Fruit fly (Drosophila melanogaster) whole organism, embryonic: ENCODE results near the gene TotA.

Source experiments
- BEAF-32 ChIP-seq: fragments of 200-800 bp; sonication (Bioruptor generic); optimal IDR thresholded peaks from 3 replicates; lab custom pipeline; 2017; ENCODE audit warnings: missing biosample characterization, missing genetic modification characterization, mild to moderate bottlenecking, moderate library complexity, missing genetic modification reagents
- Bteb2 ChIP-seq: fragments of 200-800 bp; sonication (Bioruptor generic); optimal IDR thresholded peaks from 2 replicates; lab custom pipeline; 2016; ENCODE audit warnings: missing biosample characterization, missing genetic modification characterization
- CG10462 ChIP-seq: fragments of 200-800 bp; sonication (Bioruptor generic); optimal IDR thresholded peaks from 2 replicates; lab custom pipeline; 2016; ENCODE audit warnings: missing biosample characterization, missing genetic modification characterization
- CG11093 ChIP-seq: fragments of 200-800 bp; sonication (Bioruptor generic); IDR thresholded peaks from 3 replicates; pipeline ENCODE4 v1.3.6; 2022; ENCODE audit warnings: missing biosample characterization, missing genetic modification characterization
- CG12942 ChIP-seq: fragments of 200-800 bp; sonication (Bioruptor generic); optimal IDR thresholded peaks from 3 replicates; lab custom pipeline; 2016; ENCODE audit warnings: missing biosample characterization, missing genetic modification characterization
- CG13123 ChIP-seq: fragments of 200-800 bp; sonication (Bioruptor generic); optimal IDR thresholded peaks from 2 replicates; lab custom pipeline; 2016; ENCODE audit warnings: missing biosample characterization, missing genetic modification characterization
- CG14050 ChIP-seq: fragments of 200-800 bp; sonication (Bioruptor generic); IDR thresholded peaks from 3 replicates; pipeline ENCODE4 v1.3.6; 2022; ENCODE audit warnings: missing biosample characterization, missing genetic modification characterization
- CG14441 ChIP-seq: fragments of 200-800 bp; sonication (Bioruptor generic); IDR thresholded peaks from 2 replicates; pipeline ENCODE4 v1.3.6; 2022; ENCODE audit warnings: missing biosample characterization, missing genetic modification characterization
- CG17568 ChIP-seq: fragments of 200-800 bp; sonication (Bioruptor generic); optimal IDR thresholded peaks from 2 replicates; lab custom pipeline; 2018; ENCODE audit warnings: missing biosample characterization, mild to moderate bottlenecking, missing genetic modification characterization, moderate library complexity
- CG18011 ChIP-seq: fragments of 200-800 bp; sonication (Bioruptor generic); optimal IDR thresholded peaks from 2 replicates; lab custom pipeline; 2017; ENCODE audit warnings: missing biosample characterization, missing genetic modification characterization, mild to moderate bottlenecking, moderate library complexity, missing genotype
- CG3065 ChIP-seq: fragments of 200-800 bp; sonication (Bioruptor generic); optimal IDR thresholded peaks from 2 replicates; lab custom pipeline; 2016; ENCODE audit warnings: missing biosample characterization, missing genetic modification characterization
- CG31388 ChIP-seq: fragments of 200-800 bp; sonication (Bioruptor generic); optimal IDR thresholded peaks from 2 replicates; lab custom pipeline; 2016; ENCODE audit warnings: missing biosample characterization, missing genetic modification characterization
- CG4707 ChIP-seq: fragments of 200-800 bp; sonication (Bioruptor generic); optimal IDR thresholded peaks from 2 replicates; lab custom pipeline; 2018; ENCODE audit warnings: missing biosample characterization, mild to moderate bottlenecking, missing genetic modification characterization, moderate library complexity
- CG7839 ChIP-seq: fragments of 200-800 bp; sonication (Bioruptor generic); optimal IDR thresholded peaks from 3 replicates; lab custom pipeline; 2018; ENCODE audit warnings: missing biosample characterization, mild to moderate bottlenecking, missing genetic modification characterization, moderate library complexity
- CG7963 ChIP-seq: fragments of 200-800 bp; sonication (Bioruptor generic); IDR thresholded peaks from 3 replicates; pipeline ENCODE4 v1.3.6; 2022; ENCODE audit warnings: missing biosample characterization, missing genetic modification characterization; ENCODE audit not compliant: partially characterized antibody
- CG8388 ChIP-seq: fragments of 200-800 bp; sonication (Bioruptor generic); optimal IDR thresholded peaks from 2 replicates; lab custom pipeline; 2019; ENCODE audit warnings: missing biosample characterization, mild to moderate bottlenecking, missing genetic modification characterization, moderate library complexity
- CG8924 ChIP-seq: fragments of 200-800 bp; optimal IDR thresholded peaks from 3 replicates; lab custom pipeline; 2019; ENCODE audit warnings: missing biosample characterization, mild to moderate bottlenecking, missing genetic modification characterization, moderate library complexity
- CG9215 ChIP-seq: fragments of 200-800 bp; sonication (Bioruptor generic); IDR thresholded peaks from 2 replicates; pipeline ENCODE4 v1.3.6; 2022; ENCODE audit warnings: missing biosample characterization, missing genetic modification characterization
- CTCF ChIP-seq: fragments of 200-800 bp; sonication (Bioruptor generic); optimal IDR thresholded peaks from 2 replicates; lab custom pipeline; 2017; ENCODE audit warnings: missing biosample characterization, mild to moderate bottlenecking, missing genetic modification characterization, moderate library complexity
- Chrac-16 ChIP-seq: fragments of 200-800 bp; sonication (Bioruptor generic); optimal IDR thresholded peaks from 3 replicates; lab custom pipeline; 2016; ENCODE audit warnings: missing biosample characterization, missing genetic modification characterization
- Doc3 ChIP-seq: fragments of 200-800 bp; sonication (Bioruptor generic); IDR thresholded peaks from 3 replicates; pipeline ENCODE4 v1.3.6; 2022; ENCODE audit warnings: missing biosample characterization, missing genetic modification characterization; ENCODE audit not compliant: partially characterized antibody
- Fer3 ChIP-seq: fragments of 200-800 bp; sonication (Bioruptor generic); optimal IDR thresholded peaks from 2 replicates; lab custom pipeline; 2018; ENCODE audit warnings: missing biosample characterization, mild to moderate bottlenecking, missing genetic modification characterization, moderate library complexity
- H15 ChIP-seq: fragments of 200-800 bp; sonication (Bioruptor generic); IDR thresholded peaks from 3 replicates; pipeline ENCODE4 v1.3.6; 2022; ENCODE audit warnings: missing biosample characterization, missing genetic modification characterization
- H2.0 ChIP-seq: fragments of 200-800 bp; sonication (Bioruptor generic); IDR thresholded peaks from 2 replicates; pipeline ENCODE4 v1.3.6; 2022; ENCODE audit warnings: missing biosample characterization, missing genetic modification characterization
- HHEX ChIP-seq: fragments of 200-800 bp; sonication (Bioruptor generic); optimal IDR thresholded peaks from 3 replicates; lab custom pipeline; 2017; ENCODE audit warnings: missing biosample characterization, mild to moderate bottlenecking, missing genetic modification characterization, missing genetic modification reagents
- Hand ChIP-seq: fragments of 200-800 bp; sonication (Bioruptor generic); optimal IDR thresholded peaks from 2 replicates; lab custom pipeline; 2017; ENCODE audit warnings: mild to moderate bottlenecking, missing biosample characterization, missing genetic modification reagents, missing genetic modification characterization
- Hr78 ChIP-seq, 2 experiments: fragments of 200-800 bp in 1 of 2; fragments of >200 bp in 1 of 2; sonication (Bioruptor generic) in 1 of 2; optimal IDR thresholded peaks; 2 replicates each; lab custom pipeline; 2017 to 2019; ENCODE audit warnings: missing biosample characterization in 2 of 2, missing genetic modification characterization in 2 of 2, mild to moderate bottlenecking in 1 of 2, moderate library complexity in 1 of 2
- Med ChIP-seq: fragments of 200-800 bp; sonication (Bioruptor generic); peaks from one replicate; lab custom pipeline; 2016; ENCODE audit warnings: missing biosample characterization, missing genetic modification characterization, mild to moderate bottlenecking, inconsistent platforms, moderate library complexity
- ara ChIP-seq: fragments of 200-800 bp; sonication (Bioruptor generic); IDR thresholded peaks from 2 replicates; pipeline ENCODE4 v1.3.6; 2022; ENCODE audit warnings: missing biosample characterization, missing genetic modification characterization
- chif ChIP-seq, 2 experiments: fragments of 200-800 bp; sonication (Bioruptor generic); optimal IDR thresholded peaks; 3 replicates each; lab custom pipeline; 2016; ENCODE audit warnings: missing biosample characterization in 2 of 2, missing genetic modification characterization in 2 of 2
- chinmo ChIP-seq: fragments of 200-800 bp; sonication (Bioruptor generic); IDR thresholded peaks from 4 replicates; pipeline ENCODE4 v1.3.6; 2022; ENCODE audit warnings: missing biosample characterization, missing genetic modification characterization; ENCODE audit not compliant: partially characterized antibody
- crc ChIP-seq: fragments of 200-800 bp; sonication (Bioruptor generic); optimal IDR thresholded peaks from 2 replicates; lab custom pipeline; 2016; ENCODE audit warnings: missing biosample characterization, missing genetic modification characterization
- dan ChIP-seq: fragments of 200-800 bp; sonication (Bioruptor generic); IDR thresholded peaks from 2 replicates; pipeline ENCODE4 v1.3.6; 2022; ENCODE audit warnings: missing biosample characterization, missing genetic modification characterization
- dysf ChIP-seq: fragments of 200-800 bp; sonication (Bioruptor generic); IDR thresholded peaks from 3 replicates; pipeline ENCODE4 v1.3.6; 2022; ENCODE audit warnings: missing biosample characterization, missing genetic modification characterization
- fd3F ChIP-seq: fragments of 200-800 bp; sonication (Bioruptor generic); optimal IDR thresholded peaks from 2 replicates; lab custom pipeline; 2018; ENCODE audit warnings: missing biosample characterization, mild to moderate bottlenecking, missing genetic modification characterization, moderate library complexity
- fru ChIP-seq: fragments of >200 bp; optimal IDR thresholded peaks from 2 replicates; lab custom pipeline; 2017
- gem ChIP-seq: fragments of 200-800 bp; sonication (Bioruptor generic); optimal IDR thresholded peaks from 2 replicates; lab custom pipeline; 2019; ENCODE audit warnings: missing biosample characterization, mild to moderate bottlenecking, missing genetic modification characterization, moderate library complexity
- ham ChIP-seq: fragments of 200-800 bp; sonication (Bioruptor generic); IDR thresholded peaks from 2 replicates; pipeline ENCODE4 v1.3.6; 2022; ENCODE audit warnings: missing biosample characterization, missing genetic modification characterization
- her ChIP-seq: fragments of 200-800 bp; sonication (Bioruptor generic); optimal IDR thresholded peaks from 2 replicates; lab custom pipeline; 2016; ENCODE audit warnings: missing biosample characterization, missing genetic modification characterization
- lab ChIP-seq: fragments of 200-800 bp; sonication (Bioruptor generic); optimal IDR thresholded peaks from 3 replicates; lab custom pipeline; 2017; ENCODE audit warnings: missing biosample characterization, missing genetic modification characterization, mild to moderate bottlenecking, moderate library complexity, missing genetic modification reagents
- lbe ChIP-seq: fragments of 200-800 bp; sonication (Bioruptor generic); optimal IDR thresholded peaks from 2 replicates; lab custom pipeline; 2016; ENCODE audit warnings: missing biosample characterization, mild to moderate bottlenecking, missing genetic modification characterization
- pho ChIP-seq: fragments of 200-800 bp; sonication (Bioruptor generic); optimal IDR thresholded peaks from 2 replicates; lab custom pipeline; 2016; ENCODE audit warnings: missing biosample characterization, missing genetic modification characterization
- pzg ChIP-seq: fragments of 200-800 bp; sonication (Bioruptor generic); optimal IDR thresholded peaks from 3 replicates; lab custom pipeline; 2018; ENCODE audit warnings: missing biosample characterization, mild to moderate bottlenecking, missing genetic modification characterization, moderate library complexity
- ranshi ChIP-seq: fragments of 200-800 bp; sonication (Bioruptor generic); IDR thresholded peaks from 2 replicates; pipeline ENCODE4 v1.3.6; 2022; ENCODE audit warnings: missing biosample characterization, missing genetic modification characterization
- slp2 ChIP-seq: fragments of 200-800 bp; sonication (Bioruptor generic); optimal IDR thresholded peaks from 2 replicates; lab custom pipeline; 2016; ENCODE audit warnings: missing biosample characterization, missing genetic modification characterization
- sob ChIP-seq: fragments of 200-800 bp; sonication (Bioruptor generic); IDR thresholded peaks from 2 replicates; pipeline ENCODE4 v1.3.6; 2022; ENCODE audit warnings: missing biosample characterization, missing genetic modification characterization
- sqz ChIP-seq: fragments of 200-800 bp; sonication (Bioruptor generic); optimal IDR thresholded peaks from 3 replicates; lab custom pipeline; 2018; ENCODE audit warnings: missing biosample characterization, mild to moderate bottlenecking, missing genetic modification characterization
- stc ChIP-seq: fragments of 200-800 bp; sonication (Bioruptor generic); IDR thresholded peaks from 2 replicates; pipeline ENCODE4 v1.3.6; 2022; ENCODE audit warnings: missing biosample characterization, missing genetic modification characterization
- wdn ChIP-seq: fragments of 200-800 bp; sonication (Bioruptor generic); IDR thresholded peaks from 2 replicates; pipeline ENCODE4 v1.3.6; 2022; ENCODE audit warnings: missing biosample characterization, missing genetic modification characterization
- zen ChIP-seq: fragments of 200-800 bp; sonication (Bioruptor generic); optimal IDR thresholded peaks from 3 replicates; lab custom pipeline; 2018; ENCODE audit warnings: missing biosample characterization, mild to moderate bottlenecking, missing genetic modification characterization, moderate library complexity
- zfh1 ChIP-seq: fragments of 200-800 bp; sonication (Bioruptor generic); IDR thresholded peaks from 3 replicates; pipeline ENCODE4 v1.3.6; 2022; ENCODE audit warnings: missing biosample characterization, missing genetic modification characterization

TotA gene

DNA sequence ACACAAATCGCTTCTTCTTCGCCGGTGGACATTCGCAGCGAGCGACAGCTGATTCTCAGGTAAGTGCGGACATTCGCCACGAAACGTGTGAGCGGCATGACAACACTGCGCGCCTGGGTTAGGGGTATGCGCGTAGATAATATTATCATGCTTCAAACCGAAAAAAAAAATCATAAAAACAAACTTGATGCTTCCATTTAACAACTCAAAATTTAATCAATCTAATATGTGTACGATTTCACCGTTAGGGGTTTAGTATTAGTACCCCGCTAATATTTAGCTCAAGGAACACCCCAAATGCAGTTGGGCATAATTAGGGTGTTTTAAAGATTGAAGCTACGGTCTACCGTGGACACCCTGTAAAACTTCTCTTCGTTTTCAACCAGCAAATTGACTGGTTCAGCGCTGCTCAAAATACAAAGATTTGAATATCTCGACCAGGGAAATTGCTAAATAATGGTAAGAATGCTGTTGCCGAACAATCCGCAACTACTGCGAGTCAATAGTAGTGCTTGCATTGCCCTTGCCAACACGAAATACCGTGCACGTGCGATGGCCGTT lies 48.9 kb upstream of the TotA start, which contains the start of the genes CG17271 and RpS20 (continued):
- TF ChIP-seq CG31388 (peak; percentile 78), sqz (GFP tag; lab: Kevin White, UChicago) (no peak), her (GFP tag; lab: Kevin White, UChicago) (peak; percentile 92), CG18011 (peak; percentile 81), CG7839 (tag; lab: Kevin White, UChicago) (peak; percentile 86), H15 (peak; percentile 91), zen (tag; lab: Kevin White, UChicago) (peak; percentile 88), zfh1 (GFP tag; lab: Robert Waterston, UW) (peak; percentile 91), ara (GFP tag; lab: Robert Waterston, UW) (peak; percentile 84), H2.0 (GFP tag; lab: Robert Waterston, UW) (peak; percentile 81), CG11093 (GFP tag; lab: Robert Waterston, UW) (peak; percentile 79), dysf (GFP tag; lab: Robert Waterston, UW) (peak; percentile 89), CG7963 (no peak), fd3F (peak; percentile 72), CG8388 (GFP tag; lab: Kevin White, UChicago) (peak; percentile 87), pho (peak; percentile 95), Fer3 (tag; lab: Kevin White, UChicago) (peak; percentile 86), Doc3 (GFP tag; lab: Robert Waterston, UW) (no peak), lab (GFP tag; lab: Kevin White, UChicago) (peak; percentile 94), dan (GFP tag; lab: Robert Waterston, UW) (no peak; the same call in 1 of the 2 replicates), stc (peak; percentile 79), gem (tag; lab: Kevin White, UChicago) (peak; percentile 94), CG12942 (peak; percentile 94), wdn (GFP tag; lab: Robert Waterston, UW) (peak; percentile 80), Med (GFP tag; lab: Kevin White, UChicago) (peak; percentile 99), CG14050 (GFP tag; lab: Robert Waterston, UW) (peak; percentile 85), slp2 (GFP tag; lab: Kevin White, UChicago) (peak; percentile 89), CG8924 (tag; lab: Kevin White, UChicago) (peak; percentile 88), lbe (GFP tag; lab: Kevin White, UChicago) (peak; percentile 55), CG9215 (peak; percentile 89), Bteb2 (GFP tag; lab: Kevin White, UChicago) (peak; percentile 92), CG17568 (GFP tag; lab: Kevin White, UChicago) (peak; percentile 85), pzg (GFP tag; lab: Kevin White, UChicago) (peak; percentile 97), CG3065 (GFP tag; lab: Kevin White, UChicago) (peak; percentile 82), CG13123 (GFP tag; lab: Kevin White, UChicago) (peak; percentile 83), chif (GFP tag; optimal IDR thresholded peaks at IDR 0.05; lab: Kevin White, UChicago) (peak; percentile 89 to 95), CG10462 (GFP tag; lab: Kevin White, UChicago) (peak; percentile 86), ham (0 out of 2 replicates have a peak, but pooled peaks have one; percentile 34), CG14441 (GFP tag; lab: Robert Waterston, UW) (peak; percentile 90), crc (GFP tag; lab: Kevin White, UChicago) (peak; percentile 94), sob (GFP tag; lab: Robert Waterston, UW) (peak; percentile 92), CG4707 (GFP tag; lab: Kevin White, UChicago) (peak; percentile 62), fru (lab: Kevin White, UChicago) (no peak), BEAF-32 (peak; percentile 60), Chrac-16 (GFP tag; lab: Kevin White, UChicago) (peak; percentile 93), ranshi (GFP tag; lab: Robert Waterston, UW) (peak; percentile 86), CTCF (GFP tag; lab: Kevin White, UChicago) (peak; percentile 38), chinmo (0 out of 4 replicates have a peak, but pooled peaks have one; percentile 35), Hand (GFP tag; lab: Kevin White, UChicago) (peak; percentile 59), HHEX (GFP tag; lab: Kevin White, UChicago) (peak; percentile 81), Hr78 (GFP tag; optimal IDR thresholded peaks at IDR 0.05; lab: Kevin White, UChicago) (no peak)
